Worm (Caenorhabditis elegans) whole organism, late embryonic: ENCODE results near the gene F44A2.7.

Experiments
- C08G9.2 ChIP-seq: sonication (generic microtip); optimal IDR thresholded peaks from 2 replicates; lab custom pipeline; 2016; ENCODE audit warnings: mild to moderate bottlenecking, missing genetic modification characterization, moderate library complexity, missing compliant biosample characterization
- C38D4.7 ChIP-seq: fragments of 200-800 bp; sonication (Bioruptor generic); optimal IDR thresholded peaks from 2 replicates; lab custom pipeline; 2018; ENCODE audit warnings: mild to moderate bottlenecking, missing genetic modification characterization, moderate library complexity, missing compliant biosample characterization
- Y22D7AL.16 ChIP-seq: sonication (generic microtip); optimal IDR thresholded peaks from 2 replicates; lab custom pipeline; 2016; ENCODE audit warnings: missing genetic modification characterization, missing compliant biosample characterization
- ama-1 ChIP-seq: fragments of 150-350 bp; optimal IDR thresholded peaks from 2 replicates; lab custom pipeline; 2014
- ceh-18 ChIP-seq: sonication (generic microtip); optimal IDR thresholded peaks from 2 replicates; lab custom pipeline; 2016; ENCODE audit warnings: missing genetic modification characterization, missing compliant biosample characterization
- ceh-19 ChIP-seq: fragments of 200-800 bp; sonication (Bioruptor generic); optimal IDR thresholded peaks from 2 replicates; lab custom pipeline; 2018; ENCODE audit warnings: mild to moderate bottlenecking, missing genetic modification characterization, missing compliant biosample characterization
- ceh-2 ChIP-seq: sonication (generic microtip); optimal IDR thresholded peaks from 2 replicates; lab custom pipeline; 2016; ENCODE audit warnings: missing genotype, missing genetic modification characterization, missing compliant biosample characterization
- ceh-22 ChIP-seq: sonication (generic microtip); optimal IDR thresholded peaks from 2 replicates; lab custom pipeline; 2017; ENCODE audit warnings: missing biosample characterization, missing genetic modification characterization
- ceh-24 ChIP-seq: sonication (generic microtip); optimal IDR thresholded peaks from 2 replicates; lab custom pipeline; 2016; ENCODE audit warnings: mild to moderate bottlenecking, missing genetic modification characterization, missing compliant biosample characterization
- ceh-30 ChIP-seq: fragments of 150-350 bp; optimal IDR thresholded peaks from 2 replicates; lab custom pipeline; 2014; ENCODE audit warnings: missing biosample characterization, missing genetic modification characterization
- ceh-31 ChIP-seq: sonication (generic microtip); optimal IDR thresholded peaks from 2 replicates; lab custom pipeline; 2016; ENCODE audit warnings: missing genetic modification characterization, missing compliant biosample characterization
- ceh-34 ChIP-seq: sonication (generic microtip); optimal IDR thresholded peaks from 2 replicates; lab custom pipeline; 2016; ENCODE audit warnings: mild to moderate bottlenecking, missing genetic modification characterization, missing compliant biosample characterization
- ceh-48 ChIP-seq: sonication (generic microtip); optimal IDR thresholded peaks from 2 replicates; lab custom pipeline; 2016; ENCODE audit warnings: missing genetic modification characterization, inconsistent platforms, missing compliant biosample characterization
- ceh-6 ChIP-seq: fragments of 200-800 bp; sonication (Bioruptor generic); optimal IDR thresholded peaks from 2 replicates; lab custom pipeline; 2018; ENCODE audit warnings: mild to moderate bottlenecking, missing genetic modification characterization, missing compliant biosample characterization
- ceh-9 ChIP-seq: sonication (generic microtip); optimal IDR thresholded peaks from 2 replicates; lab custom pipeline; 2016; ENCODE audit warnings: mild to moderate bottlenecking, missing genetic modification characterization, inconsistent platforms, missing compliant biosample characterization
- che-1 ChIP-seq: sonication (generic microtip); optimal IDR thresholded peaks from 2 replicates; lab custom pipeline; 2016; ENCODE audit warnings: mild to moderate bottlenecking, missing genetic modification characterization, missing compliant biosample characterization
- dve-1 ChIP-seq: sonication (generic microtip); optimal IDR thresholded peaks from 2 replicates; lab custom pipeline; 2017; ENCODE audit warnings: antibody characterized with exemption, mild to moderate bottlenecking, missing genetic modification characterization, missing compliant biosample characterization
- elt-4 ChIP-seq: sonication (generic microtip); optimal IDR thresholded peaks from 2 replicates; lab custom pipeline; 2016; ENCODE audit warnings: missing genetic modification characterization, missing compliant biosample characterization
- eyg-1 ChIP-seq: sonication (generic microtip); optimal IDR thresholded peaks from 2 replicates; lab custom pipeline; 2016; ENCODE audit warnings: missing genotype, missing genetic modification characterization, missing compliant biosample characterization
- fkh-10 ChIP-seq: fragments of 150-350 bp; optimal IDR thresholded peaks from 2 replicates; lab custom pipeline; 2014; ENCODE audit warnings: missing biosample characterization, missing genetic modification reagents, missing genetic modification characterization
- hlh-15 ChIP-seq: sonication (generic microtip); optimal IDR thresholded peaks from 2 replicates; lab custom pipeline; 2016; ENCODE audit warnings: missing genetic modification characterization, missing compliant biosample characterization
- hlh-30 ChIP-seq: sonication (generic microtip); optimal IDR thresholded peaks from 2 replicates; lab custom pipeline; 2017; ENCODE audit warnings: antibody characterized with exemption, missing genetic modification characterization, missing compliant biosample characterization; ENCODE audit not compliant: insufficient read depth
- hlh-6 ChIP-seq: sonication (generic microtip); optimal IDR thresholded peaks from 2 replicates; lab custom pipeline; 2016; ENCODE audit warnings: missing genotype, missing genetic modification characterization, missing compliant biosample characterization
- hlh-8 ChIP-seq: sonication (generic microtip); optimal IDR thresholded peaks from 2 replicates; lab custom pipeline; 2016; ENCODE audit warnings: missing genotype, missing genetic modification characterization, missing compliant biosample characterization
- lim-6 ChIP-seq: sonication (generic microtip); optimal IDR thresholded peaks from 2 replicates; lab custom pipeline; 2016; ENCODE audit warnings: missing genetic modification characterization, missing compliant biosample characterization
- lin-11 ChIP-seq: fragments of 200-800 bp; sonication (Bioruptor generic); optimal IDR thresholded peaks from 2 replicates; lab custom pipeline; 2018; ENCODE audit warnings: mild to moderate bottlenecking, missing genetic modification characterization, missing compliant biosample characterization
- madf-2 ChIP-seq: sonication (generic microtip); optimal IDR thresholded peaks from 2 replicates; lab custom pipeline; 2017; ENCODE audit warnings: missing genetic modification characterization, missing compliant biosample characterization
- nfya-1 ChIP-seq: sonication (generic microtip); optimal IDR thresholded peaks from 2 replicates; lab custom pipeline; 2017; ENCODE audit warnings: missing genetic modification characterization, mild to moderate bottlenecking, missing compliant biosample characterization, antibody characterized with exemption, moderate library complexity
- nhr-11 ChIP-seq: fragments of 150-350 bp; optimal IDR thresholded peaks from 2 replicates; lab custom pipeline; 2014; ENCODE audit warnings: missing biosample characterization, missing genetic modification characterization
- npax-4 ChIP-seq: sonication (generic microtip); optimal IDR thresholded peaks from 2 replicates; lab custom pipeline; 2016; ENCODE audit warnings: missing genetic modification characterization, missing compliant biosample characterization
- odd-2 ChIP-seq: sonication (generic microtip); optimal IDR thresholded peaks from 2 replicates; lab custom pipeline; 2017; ENCODE audit warnings: antibody characterized with exemption, mild to moderate bottlenecking, missing genetic modification characterization, missing compliant biosample characterization
- pha-2 ChIP-seq: sonication (generic microtip); optimal IDR thresholded peaks from 2 replicates; lab custom pipeline; 2017; ENCODE audit warnings: mild to moderate bottlenecking, missing genetic modification characterization, missing compliant biosample characterization
- pros-1 ChIP-seq: fragments of 150-350 bp; optimal IDR thresholded peaks from 2 replicates; lab custom pipeline; 2014; ENCODE audit warnings: missing biosample characterization, missing genetic modification reagents, missing genetic modification characterization
- ref-2 ChIP-seq: sonication (generic microtip); optimal IDR thresholded peaks from 2 replicates; lab custom pipeline; 2016; ENCODE audit warnings: missing genetic modification characterization, missing compliant biosample characterization
- rnt-1 ChIP-seq: sonication (generic microtip); optimal IDR thresholded peaks from 2 replicates; lab custom pipeline; 2016; ENCODE audit warnings: missing genetic modification characterization, missing compliant biosample characterization
- tbx-2 ChIP-seq: sonication (generic microtip); optimal IDR thresholded peaks from 2 replicates; lab custom pipeline; 2016; ENCODE audit warnings: missing genetic modification characterization, missing compliant biosample characterization
- ttx-3 ChIP-seq: sonication (generic microtip); optimal IDR thresholded peaks from 2 replicates; lab custom pipeline; 2016; ENCODE audit warnings: missing genetic modification reagents, missing genetic modification characterization, missing compliant biosample characterization
- unc-42 ChIP-seq: sonication (generic microtip); optimal IDR thresholded peaks from 2 replicates; lab custom pipeline; 2016; ENCODE audit warnings: missing genotype, missing genetic modification characterization, missing compliant biosample characterization
- unc-55 ChIP-seq: sonication (generic microtip); optimal IDR thresholded peaks from 2 replicates; lab custom pipeline; 2017; ENCODE audit warnings: missing biosample characterization, missing genetic modification reagents, missing genetic modification characterization

Gene F44A2.7

DNA sequence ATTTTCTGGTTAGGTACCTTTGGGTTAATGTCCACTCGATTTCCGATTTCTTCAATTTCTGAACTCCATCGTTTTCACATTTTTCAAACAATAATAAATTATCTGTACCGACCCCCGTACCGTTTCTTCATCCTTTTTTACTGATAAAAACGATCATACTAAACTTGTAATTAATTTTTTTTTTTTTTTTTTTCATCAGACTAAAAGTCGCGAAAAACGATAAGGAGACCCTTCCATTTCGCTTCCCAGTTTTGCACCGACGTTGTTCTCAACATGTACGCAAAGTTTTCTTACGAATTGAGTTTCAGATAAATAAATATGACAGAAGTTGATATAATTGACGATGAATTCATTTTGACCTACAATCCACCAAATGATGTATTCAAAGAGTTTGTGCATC is at the start of gene F44A2.7:
F44A2.7 (plus strand) TSS at position 301 of the 400 bp plus-strand sequence.
- TF ChIP-seq Y22D7AL.16 (tag; lab: Kevin White, UChicago) (no peak), ceh-6 (GFP tag; lab: Kevin White, UChicago) (no peak), odd-2 (no peak), ceh-18 (tag; lab: Kevin White, UChicago) (no peak), fkh-10 (GFP tag; lab: Kevin White, UChicago) (no peak), lin-11 (tag; lab: Kevin White, UChicago) (no peak), npax-4 (tag; lab: Kevin White, UChicago) (no peak), ttx-3 (tag; lab: Kevin White, UChicago) (no peak)

- TF ChIP-seq elt-4 (no peak), rnt-1 (tag; lab: Kevin White, UChicago) (no peak), hlh-8 (tag; lab: Kevin White, UChicago) (no peak), ceh-2 (tag; lab: Kevin White, UChicago) (no peak), odd-2 (no peak), pha-2 (no peak), nhr-11 (tag; lab: Kevin White, UChicago) (no peak), lim-6 (tag; lab: Kevin White, UChicago) (no peak), ceh-9 (tag; lab: Kevin White, UChicago) (no peak), Y22D7AL.16 (tag; lab: Kevin White, UChicago) (no peak), lin-11 (tag; lab: Kevin White, UChicago) (no peak), eyg-1 (tag; lab: Kevin White, UChicago) (no peak), madf-2 (tag; lab: Kevin White, UChicago) (no peak), hlh-6 (tag; lab: Kevin White, UChicago) (no peak)
These were observed 49.5 kb upstream of the F44A2.7 start for ce11 chrV:9271835-9272234.

ce11 chrV:9272624-9273023 is 48.7 kb upstream of the F44A2.7 start:
- no peak for TF ChIP-seq pros-1
- no peak for TF ChIP-seq ceh-48
- TF ChIP-seq dve-1 (tag; lab: Kevin White, UChicago), result no peak
- no peak for TF ChIP-seq ceh-34
- TF ChIP-seq nhr-11 (tag; lab: Kevin White, UChicago), result no peak
- no peak for TF ChIP-seq ceh-22 (tag; lab: Kevin White, UChicago)
- no peak for TF ChIP-seq ceh-24 (tag; lab: Kevin White, UChicago)
- TF ChIP-seq hlh-30 (tag; lab: Kevin White, UChicago), result no peak
- no peak for TF ChIP-seq pha-2
- no peak for TF ChIP-seq hlh-8 (tag; lab: Kevin White, UChicago)
- TF ChIP-seq unc-42 (tag; lab: Kevin White, UChicago), result no peak
- no peak for TF ChIP-seq hlh-15 (tag; lab: Kevin White, UChicago)
- no peak for TF ChIP-seq lin-11 (tag; lab: Kevin White, UChicago)
- TF ChIP-seq rnt-1 (tag; lab: Kevin White, UChicago), result no peak

DNA sequence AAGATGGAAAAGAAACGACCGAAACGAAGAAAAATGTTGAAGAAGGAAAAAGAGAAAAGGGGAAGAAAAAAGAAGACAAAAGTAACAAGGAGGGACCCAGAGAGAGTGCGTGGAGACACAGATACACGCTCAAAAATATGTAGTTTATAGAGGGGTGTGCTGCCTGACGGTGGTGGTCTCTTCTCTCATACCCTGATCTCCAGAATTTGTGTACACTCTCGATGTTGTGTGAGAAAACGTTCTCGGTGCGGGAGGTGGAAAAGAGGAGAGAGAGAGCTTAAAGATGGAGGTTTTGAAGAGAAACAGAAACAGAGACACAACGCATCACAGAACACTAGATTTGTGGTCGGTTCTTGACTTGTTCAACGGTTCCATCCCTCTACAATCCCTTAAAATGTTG is 47.7 kb upstream of the F44A2.7 start:
- peak; percentile 26 for TF ChIP-seq unc-55 (GFP tag; lab: Kevin White, UChicago)
- TF ChIP-seq nfya-1 (tag; lab: Kevin White, UChicago), result peak; percentile 69
- peak; percentile 56 for TF ChIP-seq unc-42 (tag; lab: Kevin White, UChicago)
- peak; percentile 56 for TF ChIP-seq rnt-1 (tag; lab: Kevin White, UChicago)
- TF ChIP-seq C38D4.7 (GFP tag; lab: Kevin White, UChicago), result no peak
- TF ChIP-seq fkh-10 (GFP tag; lab: Kevin White, UChicago), result no peak
- TF ChIP-seq ref-2 (tag; lab: Kevin White, UChicago), result no peak
- TF ChIP-seq ceh-31, result peak; percentile 86
- TF ChIP-seq C08G9.2 (tag; lab: Kevin White, UChicago), result peak; percentile 43
- no peak for TF ChIP-seq che-1 (tag; lab: Kevin White, UChicago)
- TF ChIP-seq ceh-34, result peak; percentile 32
- peak; percentile 66 for TF ChIP-seq ceh-18 (tag; lab: Kevin White, UChicago)
- peak; percentile 26 for TF ChIP-seq ceh-2 (tag; lab: Kevin White, UChicago)
- TF ChIP-seq ceh-30 (tag; lab: Kevin White, UChicago), result peak; percentile 7
- peak; percentile 59 for TF ChIP-seq tbx-2 (tag; lab: Kevin White, UChicago)
- TF ChIP-seq ama-1 (lab: Kevin White, UChicago), result no peak
- TF ChIP-seq ceh-19 (GFP tag; lab: Kevin White, UChicago), result peak; percentile 7
